Fruit fly (Drosophila melanogaster): ENCODE data around the gene CG45489.
"Not testable (repeated sequence)": the region's sequence is repeated elsewhere in the genome, so short reads cannot be mapped to it uniquely, and the experiment has no call there.

DNA sequence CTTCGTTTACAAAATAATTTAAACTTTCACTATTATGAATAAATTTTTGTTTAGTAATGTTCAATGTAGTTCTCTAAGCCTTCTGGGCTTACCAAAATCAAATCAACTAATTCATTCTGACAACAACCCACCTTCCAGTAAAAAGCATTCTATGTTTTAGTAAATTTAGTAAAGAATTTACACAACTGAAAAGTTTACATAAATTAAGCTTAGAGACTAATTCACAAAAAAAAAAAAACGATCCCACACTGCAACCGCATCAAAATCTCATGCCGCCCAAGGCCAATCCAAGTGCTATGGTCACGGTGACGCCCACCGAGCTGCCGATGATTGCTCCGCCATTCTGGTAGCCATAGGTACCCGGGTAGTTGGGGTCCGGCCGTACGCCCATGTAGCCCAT is 8.6 kb downstream of the CG45489 start, which contains the start of gene CG45488:
- not testable (repeated sequence) for TF ChIP-seq CG8478, CTCF (optimal IDR thresholded peaks at IDR 0.05)

All from S2 (cell line).